Fruit fly (Drosophila melanogaster) whole organism, embryonic: ENCODE data around the gene Wdr62.

Experiments
- Aef1 ChIP-seq: fragments of 200-800 bp; sonication (Bioruptor generic); IDR thresholded peaks from 3 replicates; pipeline ENCODE4 v1.3.6; 2022; ENCODE audit warnings: missing biosample characterization, missing genetic modification characterization
- Asciz ChIP-seq: fragments of 200-800 bp; sonication (Bioruptor generic); optimal IDR thresholded peaks from 2 replicates; lab custom pipeline; 2017; ENCODE audit warnings: missing biosample characterization, mild to moderate bottlenecking, missing genetic modification characterization, missing genetic modification reagents
- Atf3 ChIP-seq: fragments of 200-800 bp; sonication (Bioruptor generic); optimal IDR thresholded peaks from 3 replicates; lab custom pipeline; 2016; ENCODE audit warnings: missing biosample characterization, missing genetic modification characterization
- BEAF-32 ChIP-seq: fragments of 200-800 bp; sonication (Bioruptor generic); optimal IDR thresholded peaks from 3 replicates; lab custom pipeline; 2017; ENCODE audit warnings: missing biosample characterization, missing genetic modification characterization, mild to moderate bottlenecking, moderate library complexity, missing genetic modification reagents
- Bgb ChIP-seq: fragments of 200-800 bp; sonication (Bioruptor generic); IDR thresholded peaks from 2 replicates; pipeline ENCODE4 v1.3.6; 2022; ENCODE audit warnings: missing biosample characterization, missing genetic modification characterization; ENCODE audit not compliant: partially characterized antibody
- CG10431 ChIP-seq: fragments of 200-800 bp; sonication (Bioruptor generic); optimal IDR thresholded peaks from 3 replicates; lab custom pipeline; 2018; ENCODE audit warnings: missing biosample characterization, mild to moderate bottlenecking, missing genetic modification characterization
- CG10979 ChIP-seq: fragments of 200-800 bp; sonication (Bioruptor generic); optimal IDR thresholded peaks from 2 replicates; lab custom pipeline; 2018; ENCODE audit warnings: missing biosample characterization, mild to moderate bottlenecking, missing genetic modification characterization, moderate library complexity
- CG11093 ChIP-seq: fragments of 200-800 bp; sonication (Bioruptor generic); IDR thresholded peaks from 3 replicates; pipeline ENCODE4 v1.3.6; 2022; ENCODE audit warnings: missing biosample characterization, missing genetic modification characterization
- CG12659 ChIP-seq: fragments of 200-800 bp; sonication (Bioruptor generic); optimal IDR thresholded peaks from 3 replicates; lab custom pipeline; 2017; ENCODE audit warnings: mild to moderate bottlenecking, missing biosample characterization, missing genetic modification reagents, missing genetic modification characterization
- CG14965 ChIP-seq: fragments of 200-800 bp; sonication (Bioruptor generic); optimal IDR thresholded peaks from 2 replicates; lab custom pipeline; 2016; ENCODE audit warnings: missing biosample characterization, missing genetic modification characterization, borderline replicate concordance
- CG1603 ChIP-seq: fragments of 200-800 bp; sonication (Bioruptor generic); optimal IDR thresholded peaks from 2 replicates; lab custom pipeline; 2019; ENCODE audit warnings: missing biosample characterization, mild to moderate bottlenecking, missing genetic modification characterization, moderate library complexity
- CG17612 ChIP-seq: fragments of 200-800 bp; sonication (Bioruptor generic); IDR thresholded peaks from 2 replicates; pipeline ENCODE4 v1.3.6; 2022; ENCODE audit warnings: missing biosample characterization, missing genetic modification characterization
- CG17829 ChIP-seq: fragments of 200-800 bp; optimal IDR thresholded peaks from 2 replicates; lab custom pipeline; 2019; ENCODE audit warnings: missing biosample characterization, mild to moderate bottlenecking, missing genetic modification characterization, moderate library complexity
- CG2120 ChIP-seq: fragments of 200-800 bp; sonication (Bioruptor generic); optimal IDR thresholded peaks from 3 replicates; lab custom pipeline; 2016; ENCODE audit warnings: missing biosample characterization, missing genetic modification characterization
- CG34224 ChIP-seq: fragments of 200-800 bp; sonication (Bioruptor generic); IDR thresholded peaks from 3 replicates; pipeline ENCODE4 v1.3.6; 2022; ENCODE audit warnings: missing biosample characterization, missing genetic modification characterization; ENCODE audit not compliant: partially characterized antibody
- CG34422 ChIP-seq: fragments of 200-800 bp; sonication (Bioruptor generic); IDR thresholded peaks from 3 replicates; pipeline ENCODE4 v1.3.6; 2022; ENCODE audit warnings: missing biosample characterization, missing genetic modification characterization
- CG42726 ChIP-seq: fragments of 200-800 bp; sonication (Bioruptor generic); IDR thresholded peaks from 2 replicates; pipeline ENCODE4 v1.3.6; 2022; ENCODE audit warnings: missing biosample characterization, missing genetic modification characterization; ENCODE audit not compliant: partially characterized antibody
- CG4328 ChIP-seq: fragments of 200-800 bp; sonication (Bioruptor generic); optimal IDR thresholded peaks from 3 replicates; lab custom pipeline; 2017; ENCODE audit warnings: missing biosample characterization, missing genetic modification reagents, missing genetic modification characterization
- CG4617 ChIP-seq: fragments of 200-800 bp; sonication (Bioruptor generic); optimal IDR thresholded peaks from 3 replicates; lab custom pipeline; 2016; ENCODE audit warnings: missing biosample characterization, missing genetic modification characterization, borderline replicate concordance
- CG8478 ChIP-seq: fragments of >200 bp; optimal IDR thresholded peaks from 2 replicates; lab custom pipeline; 2018
- CG9437 ChIP-seq: fragments of 200-800 bp; sonication (Bioruptor generic); optimal IDR thresholded peaks from 2 replicates; lab custom pipeline; 2018; ENCODE audit warnings: missing biosample characterization, mild to moderate bottlenecking, missing genetic modification characterization
- CG9609 ChIP-seq: fragments of 200-800 bp; sonication (Bioruptor generic); optimal IDR thresholded peaks from 3 replicates; lab custom pipeline; 2016; ENCODE audit warnings: missing biosample characterization, missing genetic modification characterization
- CG9932 ChIP-seq: fragments of 200-800 bp; sonication (Bioruptor generic); IDR thresholded peaks from 2 replicates; pipeline ENCODE4 v1.3.6; 2022; ENCODE audit warnings: missing biosample characterization, missing genetic modification characterization
- Camta ChIP-seq: fragments of 200-800 bp; sonication (Bioruptor generic); optimal IDR thresholded peaks from 2 replicates; lab custom pipeline; 2016; ENCODE audit warnings: missing biosample characterization, missing genetic modification characterization
- Dbx ChIP-seq: fragments of 200-800 bp; sonication (Bioruptor generic); IDR thresholded peaks from 3 replicates; pipeline ENCODE4 v1.3.6; 2022; ENCODE audit warnings: missing biosample characterization, missing genetic modification characterization
- H2.0 ChIP-seq: fragments of 200-800 bp; sonication (Bioruptor generic); IDR thresholded peaks from 2 replicates; pipeline ENCODE4 v1.3.6; 2022; ENCODE audit warnings: missing biosample characterization, missing genetic modification characterization
- HmgD ChIP-seq: fragments of 200-800 bp; sonication (Bioruptor generic); optimal IDR thresholded peaks from 3 replicates; lab custom pipeline; 2016; ENCODE audit warnings: missing biosample characterization, missing genetic modification characterization
- Hr39 ChIP-seq: fragments of >200 bp; optimal IDR thresholded peaks from 2 replicates; lab custom pipeline; 2017
- MBD-R2 ChIP-seq: fragments of 200-800 bp; sonication (Bioruptor generic); IDR thresholded peaks from 2 replicates; pipeline ENCODE4 v1.3.6; 2022; ENCODE audit warnings: missing biosample characterization, missing genetic modification characterization
- Med ChIP-seq: fragments of 200-800 bp; sonication (Bioruptor generic); peaks from one replicate; lab custom pipeline; 2016; ENCODE audit warnings: missing biosample characterization, missing genetic modification characterization, mild to moderate bottlenecking, inconsistent platforms, moderate library complexity
- Myb ChIP-seq: fragments of 200-800 bp; sonication (Bioruptor generic); optimal IDR thresholded peaks from 2 replicates; lab custom pipeline; 2016; ENCODE audit warnings: missing biosample characterization, missing genetic modification characterization
- Nf-YC ChIP-seq: fragments of 200-800 bp; optimal IDR thresholded peaks from 3 replicates; lab custom pipeline; 2019; ENCODE audit warnings: missing biosample characterization, mild to moderate bottlenecking, missing genetic modification characterization, moderate library complexity
- Side ChIP-seq: fragments of 200-800 bp; sonication (Bioruptor generic); optimal IDR thresholded peaks from 2 replicates; lab custom pipeline; 2016; ENCODE audit warnings: missing biosample characterization, missing genetic modification characterization
- Sin3A ChIP-seq: fragments of >200 bp; optimal IDR thresholded peaks from 2 replicates; lab custom pipeline; 2018
- amos ChIP-seq: fragments of 200-800 bp; sonication (Bioruptor generic); IDR thresholded peaks from 2 replicates; pipeline ENCODE4 v1.3.6; 2022; ENCODE audit warnings: missing biosample characterization, missing genetic modification characterization; ENCODE audit not compliant: partially characterized antibody
- cato ChIP-seq: fragments of 200-800 bp; sonication (Bioruptor generic); optimal IDR thresholded peaks from 2 replicates; lab custom pipeline; 2016; ENCODE audit warnings: missing biosample characterization, missing genetic modification characterization, borderline replicate concordance
- chinmo ChIP-seq: fragments of 200-800 bp; sonication (Bioruptor generic); IDR thresholded peaks from 4 replicates; pipeline ENCODE4 v1.3.6; 2022; ENCODE audit warnings: missing biosample characterization, missing genetic modification characterization; ENCODE audit not compliant: partially characterized antibody
- dpn ChIP-seq, 2 experiments: fragments of 200-800 bp; sonication (Bioruptor generic); optimal IDR thresholded peaks; 3 replicates each; lab custom pipeline; 2016; ENCODE audit warnings: missing biosample characterization in 2 of 2, missing genetic modification characterization in 2 of 2
- gro ChIP-seq: fragments of 200-800 bp; sonication (Bioruptor generic); optimal IDR thresholded peaks from 2 replicates; lab custom pipeline; 2016; ENCODE audit warnings: missing biosample characterization, missing genetic modification characterization
- lilli ChIP-seq: fragments of 200-800 bp; sonication (Bioruptor generic); optimal IDR thresholded peaks from 3 replicates; lab custom pipeline; 2016; ENCODE audit warnings: missing biosample characterization, missing genetic modification characterization
- nmo ChIP-seq: fragments of 200-800 bp; sonication (Bioruptor generic); optimal IDR thresholded peaks from 2 replicates; lab custom pipeline; 2018; ENCODE audit warnings: missing biosample characterization, mild to moderate bottlenecking, missing genetic modification characterization, moderate library complexity
- otp ChIP-seq: fragments of 200-800 bp; sonication (Bioruptor generic); IDR thresholded peaks from 3 replicates; pipeline ENCODE4, ENCODE4 v1.3.6; 2022; ENCODE audit warnings: missing biosample characterization, missing genetic modification characterization
- pho ChIP-seq: fragments of 200-800 bp; sonication (Bioruptor generic); optimal IDR thresholded peaks from 2 replicates; lab custom pipeline; 2016; ENCODE audit warnings: missing biosample characterization, missing genetic modification characterization
- phol ChIP-seq: fragments of 200-800 bp; sonication (Bioruptor generic); optimal IDR thresholded peaks from 3 replicates; lab custom pipeline; 2018; ENCODE audit warnings: missing biosample characterization, mild to moderate bottlenecking, missing genetic modification characterization, moderate library complexity
- pros ChIP-seq: fragments of 200-800 bp; sonication (Bioruptor generic); optimal IDR thresholded peaks from 3 replicates; lab custom pipeline; 2019; ENCODE audit warnings: missing biosample characterization, mild to moderate bottlenecking, missing genetic modification characterization, moderate library complexity
- ro ChIP-seq: fragments of 200-800 bp; sonication (Bioruptor generic); IDR thresholded peaks from 2 replicates; pipeline ENCODE4 v1.3.6; 2022; ENCODE audit warnings: missing biosample characterization, missing genetic modification characterization
- sna ChIP-seq: fragments of 200-800 bp; sonication (Bioruptor generic); IDR thresholded peaks from 2 replicates; pipeline ENCODE4 v1.3.6; 2022; ENCODE audit warnings: missing biosample characterization, missing genetic modification characterization; ENCODE audit not compliant: partially characterized antibody
- tgo ChIP-seq: fragments of 200-800 bp; sonication (Bioruptor generic); IDR thresholded peaks from 3 replicates; pipeline ENCODE4 v1.3.6; 2022; ENCODE audit warnings: missing biosample characterization, missing genetic modification characterization

The Wdr62 gene

DNA sequence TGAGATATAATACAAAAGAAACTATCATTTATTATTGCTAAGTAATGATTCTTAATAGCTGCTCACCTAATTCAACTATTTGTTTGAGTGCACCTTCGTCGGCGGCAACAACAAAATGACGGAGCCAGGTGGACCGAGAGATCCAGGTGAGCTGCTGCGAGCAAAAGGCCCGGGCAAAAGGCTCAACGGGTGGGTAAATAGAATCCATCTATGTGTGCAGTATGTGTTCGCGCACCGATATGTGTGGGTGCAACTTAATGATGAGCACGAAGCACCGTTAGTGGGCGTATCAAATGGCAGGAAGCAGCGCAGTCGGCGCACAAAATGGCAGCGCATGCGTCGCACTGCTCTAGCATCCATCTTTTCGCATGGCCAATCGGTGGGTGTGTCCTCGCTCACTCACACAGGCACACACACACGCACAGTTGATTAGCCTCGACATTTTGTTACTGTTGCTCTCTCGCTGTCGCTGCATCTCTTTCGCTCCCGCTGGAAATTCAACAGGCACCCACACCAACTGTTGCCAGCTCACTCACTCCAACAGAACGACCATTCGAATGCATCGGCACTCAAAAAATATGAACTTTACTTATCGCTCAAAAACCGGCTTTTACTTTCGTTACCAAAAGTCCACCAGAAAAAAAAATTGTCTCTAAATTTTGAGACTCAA is 88.2 kb downstream of the Wdr62 start (continued):
- TF ChIP-seq dpn (GFP tag; optimal IDR thresholded peaks at IDR 0.05; lab: Kevin White, UChicago) = no peak

DNA sequence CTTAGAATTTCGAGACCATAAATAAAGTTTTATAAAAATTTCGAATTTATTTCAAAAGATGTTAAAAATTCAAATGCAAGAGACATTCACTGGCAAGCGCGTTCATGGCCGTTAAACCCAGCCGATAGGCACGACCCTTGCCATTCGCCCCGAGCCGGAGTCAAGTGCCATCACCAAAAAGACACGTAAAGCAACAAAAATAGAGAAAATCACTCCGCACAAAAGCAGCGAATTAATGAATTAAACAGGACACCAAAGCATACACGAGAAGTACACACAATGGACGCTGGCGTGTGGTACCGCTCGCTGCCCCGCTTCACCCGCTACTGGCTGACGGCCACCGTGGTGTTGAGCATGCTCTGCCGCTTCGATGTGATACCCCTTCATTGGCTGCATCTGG is 89.5 kb downstream of the Wdr62 start, which contains the start of gene Der-1:
Gene Der-1, plus strand, starts transcription at position 1 of the 400 bp plus-strand sequence.
- TF ChIP-seq Sin3A (lab: Kevin White, UChicago) (peak; percentile 69), Dbx (GFP tag; lab: Robert Waterston, UW) (0 out of 3 replicates have a peak, but pooled peaks have one; percentile 11), phol (tag; lab: Kevin White, UChicago) (peak; percentile 43), nmo (GFP tag; lab: Kevin White, UChicago) (peak; percentile 13), CG9437 (GFP tag; lab: Kevin White, UChicago) (peak; percentile 70), chinmo (GFP tag; lab: Robert Waterston, UW) (peak; percentile 90), lilli (GFP tag; lab: Kevin White, UChicago) (peak; percentile 7), CG10979 (tag; lab: Kevin White, UChicago) (no peak), Myb (peak; percentile 98), MBD-R2 (peak; percentile 88), BEAF-32 (GFP tag; lab: Kevin White, UChicago) (peak; percentile 92), CG17829 (tag; lab: Kevin White, UChicago) (peak; percentile 9), Hr39 (no peak), Nf-YC (tag; lab: Kevin White, UChicago) (peak; percentile 43), CG34422 (GFP tag; lab: Robert Waterston, UW) (peak; percentile 75; the same call in 2 of the 3 replicates), pho (no peak), HmgD (peak; percentile 7), sna (GFP tag; lab: Robert Waterston, UW) (peak; percentile 78), Aef1 (GFP tag; lab: Robert Waterston, UW) (peak; percentile 60), Med (peak; percentile 60), CG10431 (no peak), gro (peak; percentile 32), pros (GFP tag; lab: Kevin White, UChicago) (no peak), ro (GFP tag; lab: Robert Waterston, UW) (no peak), CG11093 (GFP tag; lab: Robert Waterston, UW) (no peak), H2.0 (peak; percentile 15; the same call in 1 of the 2 replicates), CG4617 (GFP tag; lab: Kevin White, UChicago) (peak; percentile 88), CG1603 (tag; lab: Kevin White, UChicago) (peak; percentile 63), CG4328 (GFP tag; lab: Kevin White, UChicago) (no peak), CG8478 (lab: Kevin White, UChicago) (peak; percentile 42), amos (GFP tag; lab: Robert Waterston, UW) (peak; percentile 93), CG17612 (GFP tag; lab: Robert Waterston, UW) (no peak), CG12659 (GFP tag; lab: Kevin White, UChicago) (peak; percentile 20), CG9932 (GFP tag; lab: Robert Waterston, UW) (peak; percentile 51), CG34224 (GFP tag; lab: Robert Waterston, UW) (peak; percentile 87), Side (GFP tag; lab: Kevin White, UChicago) (no peak), Atf3 (GFP tag; lab: Kevin White, UChicago) (peak; percentile 37), otp (no peak), CG2120 (GFP tag; lab: Kevin White, UChicago) (peak; percentile 52), Bgb (GFP tag; lab: Robert Waterston, UW) (peak; percentile 97), cato (GFP tag; lab: Kevin White, UChicago) (no peak), tgo (GFP tag; lab: Robert Waterston, UW) (peak; percentile 18; the same call in 1 of the 3 replicates), Camta (GFP tag; lab: Kevin White, UChicago) (no peak), Asciz (GFP tag; lab: Kevin White, UChicago) (no peak), CG9609 (GFP tag; lab: Kevin White, UChicago) (no peak), CG42726 (peak; percentile 93), CG14965 (GFP tag; lab: Kevin White, UChicago) (no peak)
